Fruit fly (Drosophila melanogaster): ENCODE results near the gene CG10252.

The CG10252 gene

dm6 chr3R:23726740-23727139 is 30.7 kb upstream of the CG10252 start (continued):
- peak; percentile 16 for TF ChIP-seq CG1621 (tag; optimal IDR thresholded peaks at IDR 0.05)
- TF ChIP-seq esn (GFP tag; optimal IDR thresholded peaks at IDR 0.05): peak; percentile 78
- no peak for TF ChIP-seq Hr38 (GFP tag; optimal IDR thresholded peaks at IDR 0.05)
- no peak for TF ChIP-seq Eip93F (GFP tag; optimal IDR thresholded peaks at IDR 0.05)
- TF ChIP-seq CG9139 (GFP tag; optimal IDR thresholded peaks at IDR 0.05): no peak
- TF ChIP-seq CG11294 (GFP tag; IDR thresholded peaks at IDR 0.05): peak; percentile 70
- TF ChIP-seq cyc (GFP tag; optimal IDR thresholded peaks at IDR 0.05): peak; percentile 52
- peak; percentile 63 for TF ChIP-seq acj6 (GFP tag; optimal IDR thresholded peaks at IDR 0.05)
- peak; percentile 55 for TF ChIP-seq CG10669 (GFP tag; optimal IDR thresholded peaks at IDR 0.05)
- TF ChIP-seq CG4318 (GFP tag; optimal IDR thresholded peaks at IDR 0.05): peak; percentile 33
- peak; percentile 86 for TF ChIP-seq eg (GFP tag; IDR thresholded peaks at IDR 0.05)
- TF ChIP-seq CG31627 (GFP tag; optimal IDR thresholded peaks at IDR 0.05): peak; percentile 58

dm6 chr3R:23725711-23726349 is 29.8 kb upstream of the CG10252 start:
- no peak for TF ChIP-seq CG3919 (GFP tag; optimal IDR thresholded peaks at IDR 0.05)
- no peak for TF ChIP-seq CG34406 (GFP tag; optimal IDR thresholded peaks at IDR 0.05)
- no peak for TF ChIP-seq Blimp-1 (GFP tag; optimal IDR thresholded peaks at IDR 0.05)
- TF ChIP-seq Ets21C (GFP tag; optimal IDR thresholded peaks at IDR 0.05): no peak
- no peak for TF ChIP-seq CG10669 (GFP tag; optimal IDR thresholded peaks at IDR 0.05)
- TF ChIP-seq Sox15 (GFP tag; optimal IDR thresholded peaks at IDR 0.05): no peak
- no peak for TF ChIP-seq cyc (GFP tag; optimal IDR thresholded peaks at IDR 0.05)
- no peak for TF ChIP-seq Ets96B (tag; optimal IDR thresholded peaks at IDR 0.05)
- TF ChIP-seq CG11294 (GFP tag; IDR thresholded peaks at IDR 0.05): no peak
- TF ChIP-seq Eip78C (GFP tag): peak; percentile 42
- no peak for TF ChIP-seq CG11902 (GFP tag; optimal IDR thresholded peaks at IDR 0.05)
- no peak for TF ChIP-seq acj6 (GFP tag; optimal IDR thresholded peaks at IDR 0.05)
- no peak for TF ChIP-seq Smox (GFP tag; optimal IDR thresholded peaks at IDR 0.05)
- TF ChIP-seq svp (GFP tag): peak; percentile 74
- no peak for TF ChIP-seq pdm3 (GFP tag; optimal IDR thresholded peaks at IDR 0.05)
- TF ChIP-seq fd59A (GFP tag; optimal IDR thresholded peaks at IDR 0.05): no peak
- peak; percentile 92 for TF ChIP-seq fkh (GFP tag; optimal IDR thresholded peaks at IDR 0.05)
- no peak for TF ChIP-seq salr (GFP tag; optimal IDR thresholded peaks at IDR 0.05)
- TF ChIP-seq topi (GFP tag; optimal IDR thresholded peaks at IDR 0.05): no peak
- TF ChIP-seq Hr39 (GFP tag; optimal IDR thresholded peaks at IDR 0.05): no peak
- peak; percentile 44 for TF ChIP-seq vri (GFP tag; optimal IDR thresholded peaks at IDR 0.05)
- no peak for TF ChIP-seq fd85E (GFP tag; optimal IDR thresholded peaks at IDR 0.05)
- no peak for TF ChIP-seq CG6854 (GFP tag; optimal IDR thresholded peaks at IDR 0.05)
- no peak for TF ChIP-seq net (GFP tag; optimal IDR thresholded peaks at IDR 0.05)
- TF ChIP-seq Met (GFP tag; optimal IDR thresholded peaks at IDR 0.05): no peak

DNA sequence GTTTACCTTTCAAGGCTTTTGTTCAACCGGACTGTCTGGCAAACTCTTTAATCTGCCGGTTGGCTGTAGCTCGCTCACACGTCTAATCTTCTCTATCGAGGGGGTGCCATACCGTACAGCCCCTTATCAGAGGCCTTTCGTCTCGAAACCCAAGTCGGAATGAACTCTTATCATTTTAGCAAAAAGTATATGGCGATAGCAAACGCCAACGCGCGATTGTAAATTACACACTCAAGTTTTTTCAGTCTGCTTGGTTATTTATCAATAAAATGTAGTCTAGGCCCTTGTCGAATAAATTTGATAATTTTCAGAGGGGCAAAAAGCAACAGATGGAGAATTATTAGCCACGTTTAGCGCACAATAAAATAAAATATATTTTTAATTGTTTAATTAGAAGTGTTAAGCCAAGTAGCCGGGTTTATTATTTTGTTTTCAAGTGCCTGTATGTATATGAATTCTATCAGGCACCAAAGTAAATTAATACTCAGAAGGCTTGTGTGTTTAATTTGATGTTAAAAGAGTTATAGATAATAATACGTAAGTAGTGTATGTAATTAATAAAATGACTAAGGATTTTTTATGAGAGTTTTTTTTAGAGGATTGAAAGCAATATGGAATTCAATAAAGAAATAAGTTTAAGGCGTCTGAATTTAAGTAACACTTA is 28.9 kb upstream of the CG10252 start:
- TF ChIP-seq svp (GFP tag) (peak; percentile 83), vri (GFP tag; optimal IDR thresholded peaks at IDR 0.05) (peak; percentile 72), Eip93F (GFP tag; optimal IDR thresholded peaks at IDR 0.05) (peak; percentile 75), CG8632 (GFP tag; optimal IDR thresholded peaks at IDR 0.05) (no peak), fkh (GFP tag; optimal IDR thresholded peaks at IDR 0.05) (peak; percentile 34), Eip78C (GFP tag) (peak; percentile 1)

DNA sequence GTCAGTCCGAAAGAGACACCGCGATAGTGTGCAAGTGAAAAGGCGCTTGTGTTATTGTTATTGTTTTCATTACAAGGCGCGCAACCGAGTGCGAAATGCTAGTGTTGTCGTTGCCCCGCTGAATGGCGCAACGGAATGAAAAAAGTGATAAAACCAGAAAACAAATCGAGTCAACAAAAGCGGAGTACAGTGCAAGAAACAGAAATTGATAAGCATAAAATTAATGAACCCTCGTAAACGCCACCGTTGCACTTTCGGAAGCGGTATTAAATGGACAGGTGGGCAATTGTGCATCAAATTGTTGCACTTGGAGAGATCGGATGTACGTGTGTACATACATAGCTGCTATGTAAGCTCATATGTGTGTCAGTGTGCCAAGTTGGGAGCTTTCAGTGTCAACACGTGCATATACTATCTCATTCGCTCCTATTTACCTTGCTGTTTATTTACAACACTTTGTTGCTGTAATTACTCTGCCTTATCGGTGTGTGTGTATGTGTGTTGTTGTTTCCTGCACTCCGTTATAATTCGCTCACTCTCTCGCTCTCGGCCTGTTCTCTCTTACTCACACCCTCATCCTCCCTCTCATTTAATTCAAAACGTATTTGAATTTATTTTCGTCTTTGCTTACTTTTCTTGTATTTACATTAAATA is 27.5 kb upstream of the CG10252 start:
- TF ChIP-seq Met (GFP tag; optimal IDR thresholded peaks at IDR 0.05) (no peak), Smox (GFP tag; optimal IDR thresholded peaks at IDR 0.05) (no peak), CG4318 (GFP tag; optimal IDR thresholded peaks at IDR 0.05) (no peak), OdsH (GFP tag; optimal IDR thresholded peaks at IDR 0.05) (peak; percentile 51), Lpt (GFP tag; optimal IDR thresholded peaks at IDR 0.05) (no peak), fd85E (GFP tag; optimal IDR thresholded peaks at IDR 0.05) (no peak), pdm3 (GFP tag; optimal IDR thresholded peaks at IDR 0.05) (peak; percentile 26), CG6163 (GFP tag; IDR thresholded peaks at IDR 0.05) (peak; percentile 65), Ets96B (tag; optimal IDR thresholded peaks at IDR 0.05) (no peak), CG3032 (tag; optimal IDR thresholded peaks at IDR 0.05) (no peak), CG9139 (GFP tag; optimal IDR thresholded peaks at IDR 0.05) (peak; percentile 46), Sox14 (GFP tag; optimal IDR thresholded peaks at IDR 0.05) (peak; percentile 36), CG6792 (GFP tag; optimal IDR thresholded peaks at IDR 0.05) (peak; percentile 60), Sox102F (GFP tag; optimal IDR thresholded peaks at IDR 0.05) (peak; percentile 33), cyc (GFP tag; optimal IDR thresholded peaks at IDR 0.05) (no peak), lz (GFP tag; optimal IDR thresholded peaks at IDR 0.05) (peak; percentile 41), CG10669 (GFP tag; optimal IDR thresholded peaks at IDR 0.05) (peak; percentile 36), Sox15 (GFP tag; optimal IDR thresholded peaks at IDR 0.05) (no peak), Eip93F (GFP tag; optimal IDR thresholded peaks at IDR 0.05) (no peak), acj6 (GFP tag; optimal IDR thresholded peaks at IDR 0.05) (peak; percentile 13), CG8119 (GFP tag; IDR thresholded peaks at IDR 0.05) (peak; percentile 74)
